Fruit fly (Drosophila melanogaster) ovary, adult (tissue): Measurements from ENCODE around the gene Polr2D.
A peak's percentile ranks its signal among the peaks of the same experiment; 100 is the strongest.

Experiments
- CG17801 ChIP-seq: fragments of 200-800 bp; optimal IDR thresholded peaks from 2 replicates; lab custom pipeline; 2019; ENCODE audit warnings: missing biosample characterization, mild to moderate bottlenecking, missing genetic modification characterization, moderate library complexity; ENCODE audit not compliant: partially characterized antibody

Polr2D gene

dm6 chr3R:18226809-18227157 is 28.5 kb downstream of the Polr2D start:
- no peak for TF ChIP-seq CG17801

dm6 chr3R:18226043-18226808 is 29.1 kb downstream of the Polr2D start, which contains the start of the genes CG7168 and Mdh2:
TSS of gene CG7168 (minus strand) at chr3R:18226082.
TSS of gene Mdh2 (plus strand) at chr3R:18226396.
- TF ChIP-seq CG17801, result peak; percentile 12

dm6 chr3R:18223434-18223833 is 31.9 kb downstream of the Polr2D start, which contains the start of the genes mTerf5 and Non3:
TSS of gene mTerf5 (minus strand) at chr3R:18223682.
TSS of gene Non3 (plus strand) at chr3R:18223722.
- peak; percentile 73 for TF ChIP-seq CG17801

dm6 chr3R:18220211-18220749 is 35.0 kb downstream of the Polr2D start, which contains the start of the genes CG7988 and CG7183:
TSS of gene CG7988 (plus strand) at chr3R:18220526.
TSS of gene CG7183 (minus strand) at chr3R:18220699.
- peak; percentile 98 for TF ChIP-seq CG17801

dm6 chr3R:18215900-18216299 is 39.4 kb downstream of the Polr2D start, which contains the start of gene CG14314:
TSS of gene CG14314 (plus strand) at chr3R:18216142.
- TF ChIP-seq CG17801, result no peak

dm6 chr3R:18215300-18215699 is 40.0 kb downstream of the Polr2D start:
- peak; percentile 36 for TF ChIP-seq CG17801

- TF ChIP-seq CG17801, result no peak
Measured at dm6 chr3R:18208479-18208878, 46.8 kb downstream of the Polr2D start, which contains the start of gene CG44158. TSS of gene CG44158 (plus strand) at chr3R:18208779.
